Fruit fly (Drosophila melanogaster) whole organism, prepupa: ENCODE data around the gene Syt12.

ENCODE experiments used
- CG6854 ChIP-seq: fragments of 200-800 bp; sonication (Bioruptor generic); optimal IDR thresholded peaks from 2 replicates; lab custom pipeline; 2017; ENCODE audit warnings: missing biosample characterization, mild to moderate bottlenecking, missing genetic modification characterization
- CG8319 ChIP-seq: fragments of 200-800 bp; sonication (Bioruptor generic); optimal IDR thresholded peaks from 3 replicates; lab custom pipeline; 2016; ENCODE audit warnings: missing biosample characterization, missing genetic modification characterization
- Eip93F ChIP-seq: fragments of 200-800 bp; sonication (Bioruptor generic); optimal IDR thresholded peaks from 2 replicates; lab custom pipeline; 2016; ENCODE audit warnings: missing biosample characterization, mild to moderate bottlenecking, missing genetic modification characterization
- Hr39 ChIP-seq: fragments of 200-800 bp; sonication (Bioruptor generic); optimal IDR thresholded peaks from 2 replicates; lab custom pipeline; 2016; ENCODE audit warnings: missing biosample characterization, missing genetic modification characterization
- Lpt ChIP-seq: fragments of 200-800 bp; sonication (Bioruptor generic); optimal IDR thresholded peaks from 3 replicates; lab custom pipeline; 2016; ENCODE audit warnings: missing biosample characterization, missing genetic modification characterization
- cyc ChIP-seq: fragments of 200-800 bp; sonication (Bioruptor generic); optimal IDR thresholded peaks from 3 replicates; lab custom pipeline; 2016; ENCODE audit warnings: missing biosample characterization, missing genetic modification characterization
- vri ChIP-seq: fragments of 200-800 bp; sonication (Bioruptor generic); optimal IDR thresholded peaks from 3 replicates; lab custom pipeline; 2016; ENCODE audit warnings: missing biosample characterization, mild to moderate bottlenecking, missing genetic modification characterization

- TF ChIP-seq vri (GFP tag; lab: Kevin White, UChicago): no peak
- TF ChIP-seq CG8319 (GFP tag; lab: Kevin White, UChicago): no peak
- no peak for TF ChIP-seq Lpt (GFP tag; lab: Kevin White, UChicago)
- no peak for TF ChIP-seq Eip93F
- no peak for TF ChIP-seq Hr39 (GFP tag; lab: Kevin White, UChicago)
- no peak for TF ChIP-seq CG6854 (GFP tag; lab: Kevin White, UChicago)
- no peak for TF ChIP-seq cyc (GFP tag; lab: Kevin White, UChicago)
Observed at dm6 chrX:13322405-13322804, 36.6 kb upstream of the Syt12 start.
